Worm (Caenorhabditis elegans) whole organism, young adult: ENCODE measurements around the gene best-13.
A peak's percentile ranks its signal among the peaks of the same experiment; 100 is the strongest.

ENCODE experiments used
- B0261.1 ChIP-seq: sonication (generic microtip); optimal IDR thresholded peaks from 2 replicates; lab custom pipeline; 2016; ENCODE audit warnings: mild to moderate bottlenecking, missing genetic modification characterization, moderate library complexity, missing compliant biosample characterization
- D2030.7 ChIP-seq: fragments of 200-800 bp; sonication (Bioruptor generic); IDR thresholded peaks from 2 replicates; pipeline ENCODE4 v1.3.6; 2022; ENCODE audit warnings: missing genetic modification reagents, missing genetic modification characterization, missing compliant biosample characterization
- F33H1.4 ChIP-seq: fragments of 200-800 bp; sonication (Bioruptor generic); IDR thresholded peaks from 2 replicates; pipeline ENCODE4 v1.3.6; 2022; ENCODE audit warnings: missing genetic modification reagents, missing genetic modification characterization, missing compliant biosample characterization
- F52B5.7 ChIP-seq: sonication (generic microtip); optimal IDR thresholded peaks from 2 replicates; lab custom pipeline; 2016; ENCODE audit warnings: mild to moderate bottlenecking, missing genetic modification characterization, missing compliant biosample characterization
- F55B11.4 ChIP-seq: sonication (generic microtip); optimal IDR thresholded peaks from 2 replicates; lab custom pipeline; 2016; ENCODE audit warnings: missing compliant biosample characterization, missing genetic modification characterization, borderline replicate concordance; ENCODE audit not compliant: insufficient read depth
- Y56A3A.18 ChIP-seq: fragments of 200-800 bp; sonication (Bioruptor generic); IDR thresholded peaks from 2 replicates; pipeline ENCODE4 v1.3.6; 2022; ENCODE audit warnings: missing genetic modification reagents, missing genetic modification characterization, missing compliant biosample characterization
- Y67H2A.10 ChIP-seq: fragments of 200-800 bp; sonication (Bioruptor generic); conservative IDR thresholded peaks from 2 replicates; pipeline ENCODE4 v1.3.6; 2022; ENCODE audit warnings: missing genetic modification reagents, missing genetic modification characterization, missing compliant biosample characterization
- Y79H2A.3 ChIP-seq: fragments of 200-800 bp; sonication (Bioruptor generic); conservative IDR thresholded peaks from 2 replicates; pipeline ENCODE4 v1.3.6; 2022; ENCODE audit warnings: missing genetic modification reagents, missing genetic modification characterization, missing compliant biosample characterization
- akir-1 ChIP-seq: fragments of 200-800 bp; sonication (Bioruptor generic); optimal IDR thresholded peaks from 2 replicates; lab custom pipeline; 2018; ENCODE audit warnings: mild to moderate bottlenecking, missing genetic modification characterization, moderate library complexity, missing compliant biosample characterization
- aptf-2 ChIP-seq: fragments of 200-800 bp; sonication (Bioruptor generic); conservative IDR thresholded peaks from 2 replicates; pipeline ENCODE4 v1.3.6; 2022; ENCODE audit warnings: missing genetic modification reagents, missing genetic modification characterization, missing compliant biosample characterization
- atf-7 ChIP-seq: sonication (generic microtip); optimal IDR thresholded peaks from 2 replicates; lab custom pipeline; 2017; ENCODE audit warnings: mild to moderate bottlenecking, missing genetic modification characterization, missing compliant biosample characterization
- athp-1 ChIP-seq: sonication (generic microtip); optimal IDR thresholded peaks from 2 replicates; lab custom pipeline; 2017; ENCODE audit warnings: mild to moderate bottlenecking, missing genetic modification characterization, missing compliant biosample characterization
- attf-5 ChIP-seq: fragments of 200-800 bp; sonication (Bioruptor generic); optimal IDR thresholded peaks from 2 replicates; lab custom pipeline; 2018; ENCODE audit warnings: mild to moderate bottlenecking, missing genetic modification characterization, missing compliant biosample characterization
- attf-6 ChIP-seq: fragments of 200-800 bp; sonication (Bioruptor generic); IDR thresholded peaks from 2 replicates; pipeline ENCODE4 v1.3.6; 2022; ENCODE audit warnings: missing genetic modification reagents, missing genetic modification characterization, missing compliant biosample characterization
- bed-2 ChIP-seq: fragments of 200-800 bp; sonication (Bioruptor generic); IDR thresholded peaks from 2 replicates; pipeline ENCODE4 v1.3.6; 2022; ENCODE audit warnings: missing genetic modification reagents, missing genetic modification characterization, missing compliant biosample characterization
- ccch-3 ChIP-seq: fragments of 200-800 bp; sonication (Bioruptor generic); optimal IDR thresholded peaks from 2 replicates; lab custom pipeline; 2018; ENCODE audit warnings: mild to moderate bottlenecking, missing genetic modification characterization, missing compliant biosample characterization
- ceh-100 ChIP-seq: fragments of 200-800 bp; sonication (Bioruptor generic); IDR thresholded peaks from 2 replicates; pipeline ENCODE4 v1.3.6; 2022; ENCODE audit warnings: missing genetic modification reagents, missing genetic modification characterization, missing compliant biosample characterization
- ceh-27 ChIP-seq: fragments of 200-800 bp; sonication (Bioruptor generic); optimal IDR thresholded peaks from 2 replicates; lab custom pipeline; 2018; ENCODE audit warnings: mild to moderate bottlenecking, missing genetic modification characterization, moderate library complexity, missing compliant biosample characterization
- ceh-40 ChIP-seq: fragments of 200-800 bp; sonication (Bioruptor generic); IDR thresholded peaks from 2 replicates; pipeline ENCODE4 v1.3.6; 2022; ENCODE audit warnings: missing genetic modification characterization, missing compliant biosample characterization
- ceh-79 ChIP-seq: sonication (generic microtip); optimal IDR thresholded peaks from 2 replicates; lab custom pipeline; 2017; ENCODE audit warnings: mild to moderate bottlenecking, missing genetic modification characterization, missing compliant biosample characterization
- ceh-91 ChIP-seq: fragments of 200-800 bp; sonication (Bioruptor generic); IDR thresholded peaks from 2 replicates; pipeline ENCODE4 v1.3.6; 2022; ENCODE audit warnings: missing genetic modification reagents, missing genetic modification characterization, missing compliant biosample characterization
- dox-1 ChIP-seq: fragments of 200-800 bp; sonication (Bioruptor generic); IDR thresholded peaks from 2 replicates; pipeline ENCODE4 v1.3.6; 2022; ENCODE audit warnings: missing genetic modification reagents, missing genetic modification characterization, missing compliant biosample characterization
- ets-4 ChIP-seq: fragments of 200-800 bp; sonication (Bioruptor generic); optimal IDR thresholded peaks from 2 replicates; lab custom pipeline; 2018; ENCODE audit warnings: mild to moderate bottlenecking, missing genetic modification characterization, missing compliant biosample characterization
- hsf-1 ChIP-seq: fragments of 200-800 bp; sonication (Bioruptor generic); IDR thresholded peaks from 2 replicates; pipeline ENCODE4 v1.3.6; 2022; ENCODE audit warnings: missing genetic modification reagents, missing genetic modification characterization, missing compliant biosample characterization
- let-607 ChIP-seq, 2 experiments: fragments of 200-800 bp in 1 of 2; sonication (Bioruptor generic) in 1 of 2; sonication (generic microtip) in 1 of 2; optimal IDR thresholded peaks; 2 replicates each; lab custom pipeline; 2016 to 2018; ENCODE audit warnings: mild to moderate bottlenecking in 2 of 2, missing compliant biosample characterization in 2 of 2, missing genetic modification characterization in 2 of 2, moderate library complexity in 2 of 2, missing genotype in 1 of 2
- lin-35 ChIP-seq, 3 experiments: fragments of 150-350 bp in 2 of 3; sonication (generic microtip) in 1 of 3; optimal IDR thresholded peaks; 2 replicates each; lab custom pipeline; 2014 to 2018; ENCODE audit warnings: missing biosample characterization in 3 of 3, missing genetic modification characterization in 3 of 3, missing genetic modification reagents in 3 of 3
- lin-40 ChIP-seq: sonication (generic microtip); optimal IDR thresholded peaks from 2 replicates; lab custom pipeline; 2016; ENCODE audit warnings: missing genetic modification characterization, mild to moderate bottlenecking, missing compliant biosample characterization, missing genotype, missing genetic modification reagents
- lin-54 ChIP-seq: fragments of 200-800 bp; sonication (Bioruptor generic); optimal IDR thresholded peaks from 2 replicates; lab custom pipeline; 2018; ENCODE audit warnings: mild to moderate bottlenecking, missing genetic modification characterization, missing compliant biosample characterization
- lir-1 ChIP-seq: fragments of 200-800 bp; sonication (Bioruptor generic); conservative IDR thresholded peaks from 2 replicates; pipeline ENCODE4 v1.3.6; 2022; ENCODE audit warnings: missing genetic modification reagents, missing genetic modification characterization, missing compliant biosample characterization
- lsy-27 ChIP-seq: sonication (generic microtip); optimal IDR thresholded peaks from 2 replicates; lab custom pipeline; 2017; ENCODE audit warnings: missing genetic modification characterization, mild to moderate bottlenecking, missing compliant biosample characterization, antibody characterized with exemption, missing genotype, borderline replicate concordance; ENCODE audit not compliant: insufficient read depth
- mcd-1 ChIP-seq: fragments of 200-800 bp; sonication (Bioruptor generic); IDR thresholded peaks from 2 replicates; pipeline ENCODE4 v1.3.6; 2022; ENCODE audit warnings: missing genetic modification reagents, missing genetic modification characterization, missing compliant biosample characterization
- nhr-80 ChIP-seq: sonication (generic microtip); optimal IDR thresholded peaks from 2 replicates; lab custom pipeline; 2016; ENCODE audit warnings: missing genetic modification characterization, missing compliant biosample characterization
- nhr-90 ChIP-seq: sonication (generic microtip); optimal IDR thresholded peaks from 2 replicates; lab custom pipeline; 2016; ENCODE audit warnings: missing genotype, mild to moderate bottlenecking, missing genetic modification characterization, missing compliant biosample characterization
- pbrm-1 ChIP-seq: fragments of 200-800 bp; sonication (Bioruptor generic); IDR thresholded peaks from 2 replicates; pipeline ENCODE4 v1.3.6; 2022; ENCODE audit warnings: missing genetic modification reagents, missing genetic modification characterization, missing compliant biosample characterization
- rec-8 ChIP-seq, 2 experiments: sonication (generic microtip); optimal IDR thresholded peaks; 2 replicates each; lab custom pipeline; 2016; ENCODE audit warnings: mild to moderate bottlenecking in 2 of 2, missing genetic modification characterization in 2 of 2, missing genetic modification reagents in 2 of 2, missing genotype in 2 of 2, missing biosample characterization in 1 of 2, missing compliant biosample characterization in 1 of 2, moderate library complexity in 1 of 2
- repo-1 ChIP-seq: sonication (generic microtip); optimal IDR thresholded peaks from 2 replicates; lab custom pipeline; 2017; ENCODE audit warnings: mild to moderate bottlenecking, missing genetic modification characterization, missing compliant biosample characterization
- rpc-1 ChIP-seq, 2 experiments: fragments of 150-350 bp in 1 of 2; sonication (generic microtip) in 1 of 2; optimal IDR thresholded peaks; 2 replicates each; lab custom pipeline; 2014 to 2018; ENCODE audit warnings: missing biosample characterization in 1 of 2, missing genetic modification characterization in 1 of 2, missing genetic modification reagents in 1 of 2, missing genotype in 1 of 2
- somi-1 ChIP-seq: fragments of 200-800 bp; sonication (Bioruptor generic); optimal IDR thresholded peaks from 2 replicates; lab custom pipeline; 2018; ENCODE audit warnings: mild to moderate bottlenecking, missing genetic modification characterization, missing compliant biosample characterization
- sptf-2 ChIP-seq: fragments of 200-800 bp; sonication (Bioruptor generic); optimal IDR thresholded peaks from 2 replicates; lab custom pipeline; 2018; ENCODE audit warnings: mild to moderate bottlenecking, missing genetic modification characterization, missing compliant biosample characterization
- tbx-9 ChIP-seq: sonication (generic microtip); optimal IDR thresholded peaks from 2 replicates; lab custom pipeline; 2016; ENCODE audit warnings: borderline replicate concordance, missing genetic modification characterization, inconsistent platforms, missing compliant biosample characterization
- unc-62 ChIP-seq: fragments of 150-350 bp; optimal IDR thresholded peaks from 2 replicates; lab custom pipeline; 2014; ENCODE audit warnings: missing biosample characterization, missing genetic modification reagents, missing genetic modification characterization
- ztf-18 ChIP-seq: sonication (generic microtip); optimal IDR thresholded peaks from 2 replicates; lab custom pipeline; 2016; ENCODE audit warnings: missing genotype, mild to moderate bottlenecking, missing genetic modification characterization, missing compliant biosample characterization

Gene best-13

DNA sequence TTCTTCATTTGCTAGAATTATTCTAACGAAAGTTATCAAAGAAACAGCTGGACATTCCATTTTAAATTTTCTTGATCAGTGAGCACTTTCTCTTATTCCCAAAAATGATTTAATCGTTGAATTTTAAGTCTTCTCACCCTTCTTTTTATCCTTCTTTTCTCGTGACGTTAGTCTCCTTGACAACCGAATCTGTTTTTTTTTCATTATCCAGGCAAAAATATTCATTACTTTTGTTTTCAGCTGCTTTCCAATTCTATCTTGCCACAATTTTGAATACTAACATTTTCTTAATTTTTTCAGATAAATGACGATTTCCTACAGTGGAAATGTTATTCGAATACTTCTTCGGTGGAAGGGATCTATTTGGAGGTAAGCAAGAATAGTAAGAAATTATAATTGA lies at the start of gene best-13:
Gene best-13 (plus strand): TSS at position 301 of the 400 bp plus-strand sequence.
- TF ChIP-seq lir-1 (GFP tag; lab: Robert Waterston, UW): no peak
- TF ChIP-seq dox-1 (GFP tag; lab: Robert Waterston, UW): no peak
- TF ChIP-seq Y79H2A.3 (GFP tag; lab: Robert Waterston, UW): no peak
- TF ChIP-seq ccch-3 (GFP tag; lab: Kevin White, UChicago): no peak
- no peak for TF ChIP-seq F55B11.4 (tag; lab: Kevin White, UChicago)
- TF ChIP-seq athp-1 (tag; lab: Kevin White, UChicago): no peak
- no peak for TF ChIP-seq ceh-27 (GFP tag; lab: Kevin White, UChicago)
- TF ChIP-seq lsy-27 (tag; lab: Kevin White, UChicago): no peak
- TF ChIP-seq atf-7 (tag; lab: Kevin White, UChicago): no peak
- TF ChIP-seq ceh-40 (GFP tag; lab: Robert Waterston, UW): no peak
- no peak for TF ChIP-seq F52B5.7
- TF ChIP-seq rec-8 (tag; optimal IDR thresholded peaks at IDR 0.05; lab: Kevin White, UChicago): no peak
- no peak for TF ChIP-seq somi-1
- TF ChIP-seq nhr-90: no peak
- TF ChIP-seq lin-40: no peak
- no peak for TF ChIP-seq ets-4 (GFP tag; lab: Kevin White, UChicago)
- no peak for TF ChIP-seq let-607 (tag; optimal IDR thresholded peaks at IDR 0.05; lab: Kevin White, UChicago)
- TF ChIP-seq bed-2 (GFP tag; lab: Robert Waterston, UW): no peak
- TF ChIP-seq aptf-2 (GFP tag; lab: Robert Waterston, UW): no peak
- TF ChIP-seq, all 124 proteins: peak for 0

DNA sequence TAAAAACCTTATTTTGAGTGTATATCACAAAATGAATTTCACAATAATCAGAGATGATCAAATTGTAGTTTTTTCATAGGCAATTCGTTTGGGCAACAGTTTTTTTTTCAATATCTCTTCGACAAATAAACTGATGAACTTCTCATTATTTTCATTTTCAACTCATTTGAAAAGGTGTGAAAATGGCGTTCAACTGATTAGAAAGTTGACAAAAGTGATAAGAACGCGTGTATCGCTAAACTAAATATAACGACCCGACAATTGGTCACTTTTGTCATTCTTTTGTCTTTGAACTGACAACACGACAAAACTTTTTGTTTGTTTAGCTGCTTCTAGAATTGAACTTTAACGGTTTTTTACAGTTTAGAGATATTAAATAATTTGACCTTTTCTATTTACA lies 48.8 kb upstream of the best-13 start:
- TF ChIP-seq ceh-91 (GFP tag; lab: Robert Waterston, UW) (no peak), nhr-80 (tag; lab: Kevin White, UChicago) (peak; percentile 28)

DNA sequence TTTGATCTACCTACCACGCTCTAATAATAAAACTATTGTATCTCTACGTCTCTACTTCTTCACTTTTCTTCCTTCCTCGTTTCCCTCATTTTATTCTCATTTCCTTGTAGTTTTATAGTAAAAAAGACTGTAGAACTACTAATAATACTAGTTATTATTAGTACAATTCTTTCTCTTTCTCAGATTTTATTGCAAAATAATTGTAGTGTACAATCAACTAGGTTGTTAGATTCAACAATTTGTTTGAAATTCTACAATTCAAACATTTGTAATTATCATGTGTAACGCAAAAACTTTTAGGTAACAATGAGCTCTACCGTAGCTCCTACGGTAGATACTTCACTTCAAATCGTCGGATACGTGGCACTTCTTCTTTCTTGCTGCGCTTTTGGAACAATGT lies 48.0 kb upstream of the best-13 start, which contains the start of gene K07F5.12:
Gene K07F5.12 (plus strand): TSS at position 301 of the 400 bp plus-strand sequence.
- TF ChIP-seq attf-6 (GFP tag; lab: Robert Waterston, UW): no peak
- TF ChIP-seq B0261.1 (tag; lab: Kevin White, UChicago): no peak
- TF ChIP-seq nhr-90: no peak
- no peak for TF ChIP-seq hsf-1
- no peak for TF ChIP-seq tbx-9 (tag; lab: Kevin White, UChicago)
- no peak for TF ChIP-seq lin-35 (GFP tag; optimal IDR thresholded peaks at IDR 0.05; lab: Kevin White, UChicago)

DNA sequence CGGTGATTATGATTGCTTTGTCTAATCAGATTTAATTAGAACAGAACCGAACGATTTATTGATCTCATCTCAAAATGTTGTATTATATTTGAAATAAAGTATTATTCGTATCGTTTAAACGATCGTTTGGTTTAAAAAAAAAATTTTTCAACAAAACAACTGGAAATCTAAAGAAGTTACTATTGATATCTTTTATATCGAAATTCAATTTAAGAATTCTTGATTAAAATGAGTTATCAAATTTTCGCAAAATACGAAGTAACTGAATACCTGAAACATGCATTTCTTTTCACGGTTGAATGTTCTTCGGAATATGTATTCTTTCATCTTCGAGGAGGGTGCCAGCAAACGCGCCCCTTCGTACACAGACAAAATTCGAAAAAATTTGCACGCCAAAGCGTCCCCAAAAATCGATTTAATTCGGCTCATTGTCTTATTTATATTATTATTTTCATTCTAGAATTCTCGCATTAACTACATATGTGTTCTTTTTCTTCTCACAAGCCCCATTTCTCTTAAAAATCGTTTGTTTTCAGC lies 45.7 kb upstream of the best-13 start, which contains the start of gene npp-1:
Gene npp-1 (plus strand): TSS at position 537 of the 537 bp plus-strand sequence.
- TF ChIP-seq Y67H2A.10 (GFP tag; lab: Robert Waterston, UW) (no peak), mcd-1 (GFP tag; lab: Robert Waterston, UW) (peak; percentile 69), F52B5.7 (no peak), akir-1 (no peak), D2030.7 (peak; percentile 22; the same call in 1 of the 2 replicates), Y56A3A.18 (no peak), attf-5 (GFP tag; lab: Kevin White, UChicago) (peak; percentile 63), unc-62 (GFP tag; lab: Kevin White, UChicago) (no peak), ceh-100 (peak; percentile 83), repo-1 (no peak), ccch-3 (GFP tag; lab: Kevin White, UChicago) (no peak), ceh-79 (tag; lab: Kevin White, UChicago) (no peak), ceh-27 (GFP tag; lab: Kevin White, UChicago) (peak; percentile 9), F33H1.4 (GFP tag; lab: Robert Waterston, UW) (no peak), lir-1 (GFP tag; lab: Robert Waterston, UW) (no peak), rpc-1 (optimal IDR thresholded peaks at IDR 0.05; lab: Kevin White, UChicago) (no peak), rpc-1 (tag; optimal IDR thresholded peaks at IDR 0.05; lab: Kevin White, UChicago) (no peak), dox-1 (GFP tag; lab: Robert Waterston, UW) (no peak), ets-4 (GFP tag; lab: Kevin White, UChicago) (no peak), ztf-18 (tag; lab: Kevin White, UChicago) (no peak), lin-54 (GFP tag; lab: Kevin White, UChicago) (no peak), pbrm-1 (GFP tag; lab: Robert Waterston, UW) (no peak), nhr-80 (tag; lab: Kevin White, UChicago) (peak; percentile 20), sptf-2 (GFP tag; lab: Kevin White, UChicago) (no peak)
